Fruit fly (Drosophila melanogaster): Measurements from ENCODE around the gene Septin1.

The Septin1 gene

DNA sequence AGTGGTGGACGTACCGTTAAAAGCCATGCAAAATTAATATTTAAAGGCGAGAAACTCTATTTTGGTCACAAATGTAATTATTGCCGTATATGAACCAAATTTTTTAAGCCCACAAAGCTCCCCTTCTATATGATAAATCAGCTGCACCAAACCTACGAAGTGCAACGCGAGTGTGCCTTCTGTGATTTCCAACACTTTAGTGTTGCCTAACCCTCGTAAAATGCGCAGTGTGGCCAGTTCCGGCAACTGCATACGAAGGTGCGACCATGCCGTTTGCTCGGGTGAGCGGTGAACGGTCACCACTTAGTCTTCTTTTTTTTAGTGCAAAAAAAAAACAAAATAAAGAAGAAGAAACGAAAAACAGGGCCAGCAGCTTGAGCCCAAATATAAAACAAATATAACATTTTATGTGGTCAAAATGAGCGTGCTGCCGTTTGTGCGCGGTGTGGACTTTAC is 18.6 kb upstream of the Septin1 start, which contains the start of the genes tty and fliI (continued):
- no peak for TF ChIP-seq TFAM (GFP tag; optimal IDR thresholded peaks at IDR 0.05)
- TF ChIP-seq luna (GFP tag; optimal IDR thresholded peaks at IDR 0.05): peak; percentile 48
- peak; percentile 91 for TF ChIP-seq dysf (GFP tag; IDR thresholded peaks at IDR 0.05)
- peak; percentile 74 for TF ChIP-seq stwl (tag; optimal IDR thresholded peaks at IDR 0.05)
- peak; percentile 75 for TF ChIP-seq CG2678 (tag; optimal IDR thresholded peaks at IDR 0.05)
- TF ChIP-seq CG17802 (tag; optimal IDR thresholded peaks at IDR 0.05): peak; percentile 48
- no peak for TF ChIP-seq Kr (GFP tag; optimal IDR thresholded peaks at IDR 0.05)
- peak; percentile 61 for TF ChIP-seq CG10147 (GFP tag; optimal IDR thresholded peaks at IDR 0.05)
- TF ChIP-seq sug (tag; optimal IDR thresholded peaks at IDR 0.05): peak; percentile 55
- peak; percentile 41 for TF ChIP-seq amos (GFP tag; IDR thresholded peaks at IDR 0.05; ENCODE audit: partially characterized antibody)
- TF ChIP-seq CG6791 (GFP tag; IDR thresholded peaks at IDR 0.05; ENCODE audit: partially characterized antibody): 0 out of 3 replicates have a peak, but pooled peaks have one; percentile 41
- TF ChIP-seq eve (GFP tag; optimal IDR thresholded peaks at IDR 0.05): no peak
- TF ChIP-seq sqz (GFP tag; optimal IDR thresholded peaks at IDR 0.05): no peak
- peak; percentile 70; the same call in 1 of the 2 replicates for TF ChIP-seq cas (GFP tag; IDR thresholded peaks at IDR 0.05)
- no peak for TF ChIP-seq nerfin-2 (GFP tag; IDR thresholded peaks at IDR 0.05; ENCODE audit: partially characterized antibody)
- peak; percentile 68 for TF ChIP-seq CG18764 (GFP tag; optimal IDR thresholded peaks at IDR 0.05)
- peak; percentile 61 for TF ChIP-seq Sry-δ (GFP tag; optimal IDR thresholded peaks at IDR 0.05)
- TF ChIP-seq Sry-β (GFP tag; optimal IDR thresholded peaks at IDR 0.05): no peak
- peak; percentile 72 for TF ChIP-seq CG9817 (tag; optimal IDR thresholded peaks at IDR 0.05)
- no peak for TF ChIP-seq lov (optimal IDR thresholded peaks at IDR 0.05)
- peak; percentile 85 for TF ChIP-seq lov (GFP tag; IDR thresholded peaks at IDR 0.05)
- TF ChIP-seq jigr1 (GFP tag; IDR thresholded peaks at IDR 0.05): peak; percentile 78; the same call in 2 of the 3 replicates
- TF ChIP-seq CG3281 (GFP tag; optimal IDR thresholded peaks at IDR 0.05): peak; percentile 74
- no peak for TF ChIP-seq HLHmδ (GFP tag; optimal IDR thresholded peaks at IDR 0.05)
- peak; percentile 91 for TF ChIP-seq H2.0 (GFP tag; IDR thresholded peaks at IDR 0.05)
- TF ChIP-seq D (optimal IDR thresholded peaks at IDR 0.05): no peak
- peak; percentile 48 for TF ChIP-seq D (GFP tag; optimal IDR thresholded peaks at IDR 0.05)
- TF ChIP-seq abd-A (tag; optimal IDR thresholded peaks at IDR 0.05): no peak
- TF ChIP-seq CG3847 (GFP tag; IDR thresholded peaks at IDR 0.05): peak; percentile 92
- TF ChIP-seq E2f1 (GFP tag; IDR thresholded peaks at IDR 0.05): peak; percentile 87
- TF ChIP-seq cad (GFP tag; optimal IDR thresholded peaks at IDR 0.05): no peak
- peak; percentile 93 for TF ChIP-seq CG15073 (GFP tag; optimal IDR thresholded peaks at IDR 0.05)
- TF ChIP-seq h (optimal IDR thresholded peaks at IDR 0.05): no peak
- peak; percentile 67 for TF ChIP-seq lbe (GFP tag; optimal IDR thresholded peaks at IDR 0.05)
- peak; percentile 80 for TF ChIP-seq dmrt99B (tag; optimal IDR thresholded peaks at IDR 0.05)
- TF ChIP-seq crol (GFP tag; IDR thresholded peaks at IDR 0.05): peak; percentile 52; the same call in 1 of the 2 replicates
- TF ChIP-seq tup (GFP tag; optimal IDR thresholded peaks at IDR 0.05): peak; percentile 30
- TF ChIP-seq mld (GFP tag; IDR thresholded peaks at IDR 0.05; ENCODE audit: partially characterized antibody): no peak
- no peak for TF ChIP-seq pita (GFP tag; optimal IDR thresholded peaks at IDR 0.05)
- peak; percentile 79 for TF ChIP-seq unpg (GFP tag; optimal IDR thresholded peaks at IDR 0.05)
- TF ChIP-seq CG11696 (GFP tag; IDR thresholded peaks at IDR 0.05): peak; percentile 98
- TF ChIP-seq CG1529 (GFP tag; optimal IDR thresholded peaks at IDR 0.05): peak; percentile 58
- TF ChIP-seq E2f2 (GFP tag; IDR thresholded peaks at IDR 0.05): peak; percentile 80
- TF ChIP-seq grn (GFP tag; optimal IDR thresholded peaks at IDR 0.05): no peak
- peak; percentile 86 for TF ChIP-seq CG8765 (GFP tag; IDR thresholded peaks at IDR 0.05)
- no peak for TF ChIP-seq nau (GFP tag; optimal IDR thresholded peaks at IDR 0.05)
- peak; percentile 37; the same call in 1 of the 3 replicates for TF ChIP-seq knrl (GFP tag; IDR thresholded peaks at IDR 0.05; ENCODE audit: partially characterized antibody)
- TF ChIP-seq salm (tag; optimal IDR thresholded peaks at IDR 0.05): peak; percentile 40
- TF ChIP-seq tio (GFP tag; optimal IDR thresholded peaks at IDR 0.05): no peak
- no peak for TF ChIP-seq br (optimal IDR thresholded peaks at IDR 0.05)
- no peak for TF ChIP-seq Trl (optimal IDR thresholded peaks at IDR 0.05)
- peak; percentile 80 for TF ChIP-seq Trl (GFP tag; optimal IDR thresholded peaks at IDR 0.05)

All from whole organism, embryonic.